Worm (Caenorhabditis elegans) whole organism, young adult: ENCODE results near the gene gmap-3.
A peak's percentile ranks its signal among the peaks of the same experiment; 100 is the strongest.

ENCODE experiments used
- T07F8.4 ChIP-seq: sonication (generic microtip); optimal IDR thresholded peaks from 2 replicates; lab custom pipeline; 2016; ENCODE audit warnings: mild to moderate bottlenecking, missing genetic modification characterization, moderate library complexity, missing compliant biosample characterization
- Y67H2A.10 ChIP-seq: fragments of 200-800 bp; sonication (Bioruptor generic); conservative IDR thresholded peaks from 2 replicates; pipeline ENCODE4 v1.3.6; 2022; ENCODE audit warnings: missing genetic modification reagents, missing genetic modification characterization, missing compliant biosample characterization
- fkh-3 ChIP-seq: sonication (generic microtip); optimal IDR thresholded peaks from 2 replicates; lab custom pipeline; 2016; ENCODE audit warnings: mild to moderate bottlenecking, missing genetic modification characterization, missing compliant biosample characterization
- madf-8 ChIP-seq: fragments of 200-800 bp; sonication (Bioruptor generic); conservative IDR thresholded peaks from 2 replicates; pipeline ENCODE4 v1.3.6; 2022; ENCODE audit warnings: missing genetic modification reagents, missing genetic modification characterization, missing compliant biosample characterization
- mxl-1 ChIP-seq: sonication (generic microtip); optimal IDR thresholded peaks from 2 replicates; lab custom pipeline; 2016; ENCODE audit warnings: missing genetic modification characterization, missing compliant biosample characterization
- rec-8 ChIP-seq, 2 experiments: sonication (generic microtip); optimal IDR thresholded peaks; 2 replicates each; lab custom pipeline; 2016; ENCODE audit warnings: mild to moderate bottlenecking in 2 of 2, missing genetic modification characterization in 2 of 2, missing genetic modification reagents in 2 of 2, missing genotype in 2 of 2, missing biosample characterization in 1 of 2, missing compliant biosample characterization in 1 of 2, moderate library complexity in 1 of 2
- somi-1 ChIP-seq: fragments of 200-800 bp; sonication (Bioruptor generic); optimal IDR thresholded peaks from 2 replicates; lab custom pipeline; 2018; ENCODE audit warnings: mild to moderate bottlenecking, missing genetic modification characterization, missing compliant biosample characterization
- zim-3 ChIP-seq: sonication (generic microtip); optimal IDR thresholded peaks from 2 replicates; lab custom pipeline; 2017; ENCODE audit warnings: mild to moderate bottlenecking, missing genetic modification characterization, moderate library complexity, missing compliant biosample characterization

The gmap-3 gene

ce11 chrX:12889837-12890449 is 50.8 kb downstream of the gmap-3 start (continued):
- peak; percentile 55; the same call in 1 of the 2 replicates for TF ChIP-seq Y67H2A.10
- no peak for TF ChIP-seq fkh-3 (tag; lab: Kevin White, UChicago)
- TF ChIP-seq T07F8.4 (tag; lab: Kevin White, UChicago), result peak; percentile 16
- TF ChIP-seq mxl-1 (tag; lab: Kevin White, UChicago), result peak; percentile 80
- peak; percentile 27 to 76 for TF ChIP-seq rec-8 (tag; optimal IDR thresholded peaks at IDR 0.05; lab: Kevin White, UChicago)
- TF ChIP-seq somi-1 (GFP tag; lab: Kevin White, UChicago), result peak; percentile 47
- TF ChIP-seq zim-3 (tag; lab: Kevin White, UChicago), result peak; percentile 14
- no peak for TF ChIP-seq madf-8
